Worm (Caenorhabditis elegans): ENCODE measurements around the gene kin-21.
A peak's percentile ranks its signal among the peaks of the same experiment; 100 is the strongest.

The kin-21 gene

ce11 chrIV:9797304-9798003, 35.2 kb upstream of the kin-21 start, which contains the start of gene T13F2.2:
TSS of gene T13F2.2 (minus strand) at chrIV:9797354.
- peak; percentile 51 for TF ChIP-seq fos-1 (tag; optimal IDR thresholded peaks at IDR 0.05)
- TF ChIP-seq mdl-1 (tag; optimal IDR thresholded peaks at IDR 0.05), result no peak
- TF ChIP-seq lsy-2 (tag; optimal IDR thresholded peaks at IDR 0.05), result peak in 1 of 2 experiments; percentile 22
- peak; percentile 12 for TF ChIP-seq F13H6.1 (tag; optimal IDR thresholded peaks at IDR 0.05)
- peak; percentile 8 for TF ChIP-seq C34F6.9 (tag; optimal IDR thresholded peaks at IDR 0.05)
- peak; percentile 33 for TF ChIP-seq sma-9 (GFP tag; optimal IDR thresholded peaks at IDR 0.05)
- TF ChIP-seq sma-9 (tag; optimal IDR thresholded peaks at IDR 0.05), result no peak
- no peak for TF ChIP-seq unc-62 (GFP tag; optimal IDR thresholded peaks at IDR 0.05)

- TF ChIP-seq unc-55 (GFP tag; optimal IDR thresholded peaks at IDR 0.05) (no peak), sma-9 (GFP tag; optimal IDR thresholded peaks at IDR 0.05) (peak; percentile 17), sma-9 (tag; optimal IDR thresholded peaks at IDR 0.05) (no peak), C34F6.9 (tag; optimal IDR thresholded peaks at IDR 0.05) (peak; percentile 17)
Observed at ce11 chrIV:9798307-9798706, 34.4 kb upstream of the kin-21 start.

ce11 chrIV:9799129-9799528, 33.6 kb upstream of the kin-21 start, which contains the start of gene fat-4:
TSS of gene fat-4 (plus strand) at chrIV:9799429.
- TF ChIP-seq peb-1 (tag; optimal IDR thresholded peaks at IDR 0.05) (no peak), mab-5 (tag; optimal IDR thresholded peaks at IDR 0.05) (no peak), nhr-10 (tag; optimal IDR thresholded peaks at IDR 0.05) (no peak), egl-27 (tag; optimal IDR thresholded peaks at IDR 0.05) (no peak), ztf-11 (tag; optimal IDR thresholded peaks at IDR 0.05) (no peak), lsy-2 (tag; optimal IDR thresholded peaks at IDR 0.05) (no peak), nhr-25 (tag; optimal IDR thresholded peaks at IDR 0.05) (no peak)

DNA sequence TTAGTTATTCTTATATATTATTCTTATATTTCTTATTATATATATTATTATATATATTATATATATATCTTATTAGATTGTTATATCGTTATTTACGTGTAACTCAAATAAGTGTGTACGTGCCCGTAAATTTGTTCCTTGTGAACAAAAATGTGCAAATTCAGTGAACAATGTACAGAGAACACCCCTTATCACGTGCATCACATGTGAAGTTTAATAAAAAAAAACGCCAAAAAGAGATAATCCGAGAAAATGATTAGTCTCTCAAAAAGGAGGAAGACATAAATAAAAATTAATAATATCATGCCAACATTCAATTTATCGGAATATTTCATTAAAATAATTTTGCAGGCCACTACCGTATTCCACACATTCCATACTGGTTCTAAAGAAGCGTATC, 33.0 kb upstream of the kin-21 start:
- peak; percentile 14 for TF ChIP-seq sma-9 (GFP tag; optimal IDR thresholded peaks at IDR 0.05)
- no peak for TF ChIP-seq sma-9 (tag; optimal IDR thresholded peaks at IDR 0.05)
- no peak for TF ChIP-seq mbf-1 (tag; optimal IDR thresholded peaks at IDR 0.05)
- TF ChIP-seq nhr-6 (tag; optimal IDR thresholded peaks at IDR 0.05), result no peak
- TF ChIP-seq ceh-16 (tag; optimal IDR thresholded peaks at IDR 0.05), result no peak
- no peak for TF ChIP-seq elt-3 (tag; optimal IDR thresholded peaks at IDR 0.05)

- TF ChIP-seq crh-2 (tag; optimal IDR thresholded peaks at IDR 0.05), result peak; percentile 78
- TF ChIP-seq ceh-16 (tag; optimal IDR thresholded peaks at IDR 0.05), result no peak
- TF ChIP-seq sma-9 (GFP tag; optimal IDR thresholded peaks at IDR 0.05), result peak; percentile 83
- TF ChIP-seq sma-9 (tag; optimal IDR thresholded peaks at IDR 0.05), result no peak
- peak; percentile 24 for TF ChIP-seq sma-3 (GFP tag; optimal IDR thresholded peaks at IDR 0.05)
- TF ChIP-seq gmeb-1 (tag; optimal IDR thresholded peaks at IDR 0.05), result peak; percentile 48
- TF ChIP-seq nhr-237 (tag; optimal IDR thresholded peaks at IDR 0.05), result no peak
- TF ChIP-seq mdl-1 (tag; optimal IDR thresholded peaks at IDR 0.05), result no peak
- no peak for TF ChIP-seq alr-1 (tag; optimal IDR thresholded peaks at IDR 0.05)
- TF ChIP-seq aly-2 (tag; optimal IDR thresholded peaks at IDR 0.05), result no peak
- TF ChIP-seq unc-62 (GFP tag; optimal IDR thresholded peaks at IDR 0.05), result no peak
- TF ChIP-seq Y55F3AM.14 (GFP tag; optimal IDR thresholded peaks at IDR 0.05), result no peak
- TF ChIP-seq zag-1 (tag; optimal IDR thresholded peaks at IDR 0.05), result no peak
- TF ChIP-seq ztf-1 (GFP tag; conservative IDR thresholded peaks at IDR 0.05), result no peak
- no peak for TF ChIP-seq elt-1 (tag; optimal IDR thresholded peaks at IDR 0.05)
- TF ChIP-seq nhr-11 (tag; optimal IDR thresholded peaks at IDR 0.05), result no peak
- no peak for TF ChIP-seq nhr-21 (tag; optimal IDR thresholded peaks at IDR 0.05)
- TF ChIP-seq elt-3 (tag; optimal IDR thresholded peaks at IDR 0.05), result no peak
- no peak for TF ChIP-seq lin-13 (GFP tag; optimal IDR thresholded peaks at IDR 0.05)
- TF ChIP-seq unc-39 (tag; optimal IDR thresholded peaks at IDR 0.05), result no peak
- peak; percentile 34 for TF ChIP-seq blmp-1 (tag; optimal IDR thresholded peaks at IDR 0.05; ENCODE audit: insufficient read depth)
- TF ChIP-seq ama-1 (optimal IDR thresholded peaks at IDR 0.05), result no peak
- no peak for TF ChIP-seq peb-1 (tag; optimal IDR thresholded peaks at IDR 0.05)
- TF ChIP-seq unc-55 (GFP tag; optimal IDR thresholded peaks at IDR 0.05), result no peak
- no peak for TF ChIP-seq ceh-82 (tag; optimal IDR thresholded peaks at IDR 0.05)
- TF ChIP-seq ztf-11 (tag; optimal IDR thresholded peaks at IDR 0.05), result no peak
- TF ChIP-seq skn-1 (tag; optimal IDR thresholded peaks at IDR 0.05), result no peak
- TF ChIP-seq nhr-23 (tag; optimal IDR thresholded peaks at IDR 0.05), result no peak
- TF ChIP-seq mab-5 (tag; optimal IDR thresholded peaks at IDR 0.05), result no peak
- TF ChIP-seq dmd-4 (tag; optimal IDR thresholded peaks at IDR 0.05), result no peak
- TF ChIP-seq R02D3.7 (tag; optimal IDR thresholded peaks at IDR 0.05), result no peak
- TF ChIP-seq sem-4 (tag; optimal IDR thresholded peaks at IDR 0.05), result no peak
- no peak for TF ChIP-seq nhr-12 (tag; optimal IDR thresholded peaks at IDR 0.05)
- no peak for TF ChIP-seq lsy-2 (tag; optimal IDR thresholded peaks at IDR 0.05)
- TF ChIP-seq nhr-25 (tag; optimal IDR thresholded peaks at IDR 0.05), result no peak
- TF ChIP-seq snpc-4 (tag; optimal IDR thresholded peaks at IDR 0.05), result no peak
- no peak for TF ChIP-seq ZK546.5 (tag; optimal IDR thresholded peaks at IDR 0.05)
Observed at ce11 chrIV:9801418-9801817, 31.3 kb upstream of the kin-21 start.
